Worm (Caenorhabditis elegans) whole organism, L4 larva: Measurements from ENCODE around the gene ZK546.2.

Experiments
- lin-29 ChIP-seq: fragments of 200-800 bp; sonication (Bioruptor generic); IDR thresholded peaks from 2 replicates; pipeline ENCODE4 v1.3.6; 2022; ENCODE audit warnings: missing genetic modification reagents, missing genetic modification characterization, missing compliant biosample characterization
- nhr-25 ChIP-seq: sonication (generic microtip); optimal IDR thresholded peaks from 2 replicates; lab custom pipeline; 2017; ENCODE audit warnings: missing genetic modification characterization, mild to moderate bottlenecking, missing compliant biosample characterization, antibody characterized with exemption, moderate library complexity, borderline replicate concordance; ENCODE audit not compliant: insufficient read depth

- TF ChIP-seq lin-29 (GFP tag; lab: Robert Waterston, UW) = no peak
- no peak for TF ChIP-seq nhr-25
Measured at ce11 chrII:4993530-4994192, 47.8 kb downstream of the ZK546.2 start, which contains the start of the genes eif-1 and vps-24.
